Worm (Caenorhabditis elegans): ENCODE measurements around the gene T02D1.8.

The T02D1.8 gene

DNA sequence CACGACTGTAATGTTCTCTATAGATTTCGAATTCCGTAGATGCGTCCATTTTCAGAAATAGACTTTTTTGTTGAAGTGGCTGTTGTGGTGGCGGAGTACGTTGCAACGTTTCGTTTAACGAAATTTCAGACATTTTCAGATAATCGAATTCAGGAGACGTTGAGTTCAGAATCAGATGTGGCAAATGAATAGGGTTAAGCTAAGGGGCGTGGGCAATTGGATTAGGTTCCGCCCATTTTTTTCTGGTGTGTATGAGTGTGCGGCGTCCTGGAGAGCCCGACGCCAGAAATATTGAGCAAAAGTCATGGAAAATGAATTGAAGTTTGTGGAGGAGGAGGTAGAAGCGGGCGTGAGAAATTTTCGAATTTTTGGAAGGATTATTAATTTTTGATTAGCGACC is 26.1 kb upstream of the T02D1.8 start:
- no peak for TF ChIP-seq fkh-10 (GFP tag; optimal IDR thresholded peaks at IDR 0.05)
- no peak for TF ChIP-seq ceh-18 (tag; optimal IDR thresholded peaks at IDR 0.05)
- no peak for TF ChIP-seq ama-1 (optimal IDR thresholded peaks at IDR 0.05)
- TF ChIP-seq pag-3 (tag; optimal IDR thresholded peaks at IDR 0.05; ENCODE audit: borderline replicate concordance): no peak
- no peak for TF ChIP-seq tbx-2 (tag; optimal IDR thresholded peaks at IDR 0.05)
- TF ChIP-seq lim-6 (tag; optimal IDR thresholded peaks at IDR 0.05): no peak
- no peak for TF ChIP-seq ceh-22 (tag; optimal IDR thresholded peaks at IDR 0.05)
- TF ChIP-seq nfya-1 (tag; optimal IDR thresholded peaks at IDR 0.05): no peak
- no peak for TF ChIP-seq ceh-14 (tag; optimal IDR thresholded peaks at IDR 0.05)
- no peak for TF ChIP-seq ceh-30 (tag; optimal IDR thresholded peaks at IDR 0.05)
- TF ChIP-seq hlh-13 (GFP tag; optimal IDR thresholded peaks at IDR 0.05): no peak
- TF ChIP-seq ceh-31 (tag; optimal IDR thresholded peaks at IDR 0.05): no peak
- no peak for TF ChIP-seq ceh-2 (tag; optimal IDR thresholded peaks at IDR 0.05)
- no peak for TF ChIP-seq hlh-6 (tag; optimal IDR thresholded peaks at IDR 0.05)
- no peak for TF ChIP-seq dmd-4 (tag; optimal IDR thresholded peaks at IDR 0.05; ENCODE audit: borderline replicate concordance)

ce11 chrIV:17407491-17407890 is 20.2 kb upstream of the T02D1.8 start, which contains the start of gene T02D1.9:
TSS of gene T02D1.9 (minus strand) at chrIV:17407591.
- no peak for TF ChIP-seq ztf-16 (tag; optimal IDR thresholded peaks at IDR 0.05)
- TF ChIP-seq mec-3 (tag; optimal IDR thresholded peaks at IDR 0.05; ENCODE audit: borderline replicate concordance): no peak
- TF ChIP-seq unc-3 (GFP tag; conservative IDR thresholded peaks at IDR 0.05): no peak
- TF ChIP-seq unc-3 (tag; optimal IDR thresholded peaks at IDR 0.05): no peak
- no peak for TF ChIP-seq lin-11 (tag; optimal IDR thresholded peaks at IDR 0.05)
- no peak for TF ChIP-seq nhr-11 (tag; optimal IDR thresholded peaks at IDR 0.05)
- TF ChIP-seq ceh-30 (tag; optimal IDR thresholded peaks at IDR 0.05): no peak
- TF ChIP-seq syd-9 (tag; optimal IDR thresholded peaks at IDR 0.05): no peak
- TF ChIP-seq ceh-22 (tag; optimal IDR thresholded peaks at IDR 0.05): no peak
- TF ChIP-seq hlh-15 (tag; optimal IDR thresholded peaks at IDR 0.05): no peak
- TF ChIP-seq pax-1 (tag; optimal IDR thresholded peaks at IDR 0.05): no peak
- TF ChIP-seq ahr-1 (tag; optimal IDR thresholded peaks at IDR 0.05): no peak
- TF ChIP-seq elt-4 (tag; optimal IDR thresholded peaks at IDR 0.05): no peak
- TF ChIP-seq sox-2 (GFP tag; IDR thresholded peaks at IDR 0.05): no peak
- TF ChIP-seq T23F11.4 (GFP tag; optimal IDR thresholded peaks at IDR 0.05): no peak
- no peak for TF ChIP-seq ceh-31 (tag; optimal IDR thresholded peaks at IDR 0.05)
- no peak for TF ChIP-seq hlh-13 (GFP tag; optimal IDR thresholded peaks at IDR 0.05)
- no peak for TF ChIP-seq zip-5 (tag; optimal IDR thresholded peaks at IDR 0.05)

DNA sequence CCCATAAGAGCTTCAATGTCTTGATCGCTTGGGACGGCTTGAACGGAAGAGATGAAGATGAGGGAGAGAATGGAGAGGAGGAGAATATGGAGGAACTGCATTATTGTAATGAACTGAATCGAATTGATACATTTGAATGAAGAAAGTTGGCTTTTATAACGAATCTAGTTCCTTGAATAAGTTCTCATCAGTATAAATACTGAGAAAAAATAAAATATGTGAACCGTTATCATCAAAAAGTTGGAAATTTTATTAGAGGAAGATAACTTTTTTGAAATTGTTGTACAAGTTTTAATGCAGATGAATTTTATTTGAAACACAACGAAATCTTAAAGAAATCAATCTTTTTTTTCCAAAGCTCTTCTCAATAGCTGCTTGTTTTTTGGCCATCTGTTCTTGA is 19.7 kb upstream of the T02D1.8 start, which contains the start of gene T02D1.7:
Gene T02D1.7, minus strand, starts transcription at position 101 of the 400 bp plus-strand sequence.
- TF ChIP-seq unc-86 (tag; optimal IDR thresholded peaks at IDR 0.05) (no peak), che-1 (tag; optimal IDR thresholded peaks at IDR 0.05) (no peak), C08G9.2 (tag; optimal IDR thresholded peaks at IDR 0.05) (no peak), sox-4 (tag; optimal IDR thresholded peaks at IDR 0.05) (no peak), gmeb-2 (tag; optimal IDR thresholded peaks at IDR 0.05) (no peak), K02D7.2 (tag; optimal IDR thresholded peaks at IDR 0.05) (no peak), pat-9 (tag; optimal IDR thresholded peaks at IDR 0.05) (no peak), ceh-30 (tag; optimal IDR thresholded peaks at IDR 0.05) (no peak), zip-5 (tag; optimal IDR thresholded peaks at IDR 0.05) (no peak), hlh-13 (GFP tag; optimal IDR thresholded peaks at IDR 0.05) (no peak), dmd-4 (tag; optimal IDR thresholded peaks at IDR 0.05; ENCODE audit: borderline replicate concordance) (no peak), ref-2 (tag; optimal IDR thresholded peaks at IDR 0.05) (no peak), hlh-8 (tag; optimal IDR thresholded peaks at IDR 0.05) (no peak)

DNA sequence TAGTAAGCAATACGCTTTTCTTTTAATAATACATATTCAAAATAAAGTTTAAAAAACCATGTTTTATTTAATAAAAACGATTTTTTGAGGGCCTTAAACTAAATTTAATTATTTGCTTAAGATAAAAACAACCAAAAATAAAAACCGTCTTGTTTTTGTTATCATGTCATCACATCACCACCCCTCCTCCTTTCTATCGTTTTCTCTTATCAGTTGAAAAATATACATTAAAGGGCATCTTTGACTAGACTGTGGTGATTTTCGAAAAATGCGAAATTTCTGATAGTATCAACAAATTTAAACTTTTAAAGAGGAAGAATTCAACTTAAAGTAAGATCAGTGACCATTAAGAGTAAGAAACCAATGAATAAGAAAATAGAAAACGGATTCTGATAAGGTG is 18.8 kb upstream of the T02D1.8 start:
- TF ChIP-seq npax-4 (tag; optimal IDR thresholded peaks at IDR 0.05) (no peak), ceh-9 (tag; optimal IDR thresholded peaks at IDR 0.05) (no peak), elt-2 (tag; optimal IDR thresholded peaks at IDR 0.05) (peak; percentile 82), ceh-22 (tag; optimal IDR thresholded peaks at IDR 0.05) (no peak), ref-2 (tag; optimal IDR thresholded peaks at IDR 0.05) (no peak), unc-86 (tag; optimal IDR thresholded peaks at IDR 0.05) (no peak), K09A11.1 (tag; optimal IDR thresholded peaks at IDR 0.05; ENCODE audit: insufficient read depth) (no peak), ets-4 (tag; optimal IDR thresholded peaks at IDR 0.05) (no peak)

Data from whole organism, late embryonic.